Worm (Caenorhabditis elegans) whole organism, L1 larva: ENCODE results near the gene C36B7.4.
A peak's percentile ranks its signal among the peaks of the same experiment; 100 is the strongest.

Experiments used
- C16A3.4 ChIP-seq: fragments of 150-350 bp; optimal IDR thresholded peaks from 2 replicates; lab custom pipeline; 2014; ENCODE audit warnings: missing biosample characterization, missing genetic modification characterization
- F16B12.6 ChIP-seq: fragments of 150-350 bp; optimal IDR thresholded peaks from 2 replicates; lab custom pipeline; 2014; ENCODE audit warnings: missing biosample characterization, missing genetic modification characterization
- aha-1 ChIP-seq: fragments of 150-350 bp; optimal IDR thresholded peaks from 2 replicates; lab custom pipeline; 2014; ENCODE audit warnings: missing biosample characterization, missing genetic modification characterization
- blmp-1 ChIP-seq: fragments of 150-350 bp; optimal IDR thresholded peaks from 2 replicates; lab custom pipeline; 2014; ENCODE audit warnings: missing biosample characterization, missing genetic modification characterization
- ceh-63 ChIP-seq: fragments of 200-800 bp; sonication (Bioruptor generic); optimal IDR thresholded peaks from 2 replicates; lab custom pipeline; 2018; ENCODE audit warnings: mild to moderate bottlenecking, missing genetic modification characterization, missing compliant biosample characterization
- ceh-82 ChIP-seq, 3 experiments: fragments of 150-350 bp in 1 of 3; sonication (generic microtip) in 2 of 3; optimal IDR thresholded peaks; 2 replicates each; lab custom pipeline; 2014 to 2017; ENCODE audit warnings: missing biosample characterization in 3 of 3, missing genetic modification characterization in 3 of 3
- ces-1 ChIP-seq: fragments of 150-350 bp; optimal IDR thresholded peaks from 2 replicates; lab custom pipeline; 2014; ENCODE audit warnings: missing biosample characterization, missing genetic modification reagents, missing genetic modification characterization
- efl-1 ChIP-seq, 4 experiments: fragments of 150-350 bp; optimal IDR thresholded peaks in 3 of 4; peaks in 1 of 4; 1 replicate in 1 of 4; 2 replicates in 3 of 4; lab custom pipeline; 2014; ENCODE audit warnings: missing biosample characterization in 2 of 4, missing genetic modification characterization in 2 of 4, missing genetic modification reagents in 2 of 4
- egl-13 ChIP-seq: sonication (generic microtip); optimal IDR thresholded peaks from 2 replicates; lab custom pipeline; 2016; ENCODE audit warnings: missing genotype, missing genetic modification reagents, missing genetic modification characterization, missing compliant biosample characterization
- elt-2 ChIP-seq: sonication (generic microtip); optimal IDR thresholded peaks from 2 replicates; lab custom pipeline; 2016; ENCODE audit warnings: missing genetic modification characterization, mild to moderate bottlenecking, inconsistent platforms, missing compliant biosample characterization, missing genetic modification reagents
- ets-5 ChIP-seq: fragments of 200-800 bp; sonication (Bioruptor generic); IDR thresholded peaks from 2 replicates; pipeline ENCODE4 v1.3.6; 2022; ENCODE audit warnings: missing genetic modification characterization, missing compliant biosample characterization
- fkh-10 ChIP-seq: sonication (generic microtip); optimal IDR thresholded peaks from 2 replicates; lab custom pipeline; 2017; ENCODE audit warnings: missing biosample characterization, missing genetic modification reagents, missing genetic modification characterization
- fkh-4 ChIP-seq: sonication (generic microtip); optimal IDR thresholded peaks from 2 replicates; lab custom pipeline; 2016; ENCODE audit warnings: missing compliant biosample characterization, missing genetic modification characterization, borderline replicate concordance
- fkh-8 ChIP-seq: sonication (generic microtip); optimal IDR thresholded peaks from 2 replicates; lab custom pipeline; 2016; ENCODE audit warnings: mild to moderate bottlenecking, missing genetic modification characterization, missing compliant biosample characterization
- fos-1 ChIP-seq: fragments of 150-350 bp; optimal IDR thresholded peaks from 2 replicates; lab custom pipeline; 2014; ENCODE audit warnings: missing biosample characterization, missing genetic modification characterization
- hpl-2 ChIP-seq: fragments of 150-350 bp; optimal IDR thresholded peaks from 2 replicates; lab custom pipeline; 2014; ENCODE audit warnings: missing biosample characterization, missing genetic modification reagents, missing genetic modification characterization
- irx-1 ChIP-seq: sonication (generic microtip); optimal IDR thresholded peaks from 2 replicates; lab custom pipeline; 2016; ENCODE audit warnings: missing genetic modification characterization, missing compliant biosample characterization
- isw-1 ChIP-seq: fragments of 200-800 bp; sonication (Bioruptor generic); IDR thresholded peaks from 2 replicates; pipeline ENCODE4 v1.3.6; 2022; ENCODE audit warnings: missing genetic modification characterization, missing compliant biosample characterization
- lin-14 ChIP-seq: fragments of 200-800 bp; sonication (Bioruptor generic); optimal IDR thresholded peaks from 2 replicates; lab custom pipeline; 2018; ENCODE audit warnings: mild to moderate bottlenecking, missing genetic modification characterization, moderate library complexity, missing compliant biosample characterization
- lin-15B ChIP-seq: fragments of 150-350 bp; sonication (generic microtip); optimal IDR thresholded peaks from 3 replicates; lab custom pipeline; 2014; ENCODE audit warnings: missing biosample characterization, missing genetic modification characterization
- lin-35 ChIP-seq, 2 experiments: fragments of 150-350 bp; optimal IDR thresholded peaks; 2 replicates each; lab custom pipeline; 2014; ENCODE audit warnings: missing biosample characterization in 2 of 2, missing genetic modification characterization in 2 of 2, missing genetic modification reagents in 2 of 2
- lir-3 ChIP-seq: sonication (generic microtip); optimal IDR thresholded peaks from 2 replicates; lab custom pipeline; 2016; ENCODE audit warnings: mild to moderate bottlenecking, missing genetic modification characterization, moderate library complexity, missing compliant biosample characterization; ENCODE audit not compliant: poor library complexity
- lsy-2 ChIP-seq, 2 experiments: fragments of 150-350 bp; optimal IDR thresholded peaks; 2 replicates each; lab custom pipeline; 2014; ENCODE audit warnings: missing biosample characterization in 2 of 2, missing genetic modification characterization in 2 of 2
- mab-9 ChIP-seq: fragments of 200-800 bp; sonication (Bioruptor generic); IDR thresholded peaks from 2 replicates; pipeline ENCODE4 v1.3.6; 2022; ENCODE audit warnings: missing genetic modification reagents, missing genetic modification characterization, missing compliant biosample characterization
- mdl-1 ChIP-seq, 2 experiments: fragments of 150-350 bp; optimal IDR thresholded peaks; 2 replicates each; lab custom pipeline; 2014 to 2017; ENCODE audit warnings: missing biosample characterization in 2 of 2, missing genetic modification characterization in 2 of 2, inconsistent platforms in 1 of 2
- mef-2 ChIP-seq: fragments of 150-350 bp; optimal IDR thresholded peaks from 2 replicates; lab custom pipeline; 2014; ENCODE audit warnings: missing biosample characterization, missing genetic modification characterization
- mep-1 ChIP-seq: fragments of 150-350 bp; optimal IDR thresholded peaks from 2 replicates; lab custom pipeline; 2014; ENCODE audit warnings: missing biosample characterization, missing genetic modification characterization
- nhr-11 ChIP-seq: fragments of 150-350 bp; optimal IDR thresholded peaks from 2 replicates; lab custom pipeline; 2014; ENCODE audit warnings: missing biosample characterization, missing genetic modification characterization
- nhr-19 ChIP-seq: fragments of 200-800 bp; sonication (Bioruptor generic); conservative IDR thresholded peaks from 2 replicates; pipeline ENCODE4 v1.3.6; 2022; ENCODE audit warnings: missing genetic modification characterization, missing compliant biosample characterization
- nhr-28 ChIP-seq: fragments of 150-350 bp; optimal IDR thresholded peaks from 2 replicates; lab custom pipeline; 2014; ENCODE audit warnings: missing biosample characterization, missing genetic modification characterization
- nhr-47 ChIP-seq: sonication (generic microtip); optimal IDR thresholded peaks from 2 replicates; lab custom pipeline; 2016; ENCODE audit warnings: mild to moderate bottlenecking, missing genetic modification characterization, moderate library complexity, missing compliant biosample characterization
- nhr-71 ChIP-seq: sonication (generic microtip); optimal IDR thresholded peaks from 2 replicates; lab custom pipeline; 2016; ENCODE audit warnings: mild to moderate bottlenecking, missing genetic modification characterization, moderate library complexity, missing compliant biosample characterization
- nhr-76 ChIP-seq: sonication (generic microtip); optimal IDR thresholded peaks from 2 replicates; lab custom pipeline; 2017; ENCODE audit warnings: missing biosample characterization, missing genetic modification characterization
- nhr-85 ChIP-seq: sonication (generic microtip); peaks from one replicate; lab custom pipeline; 2016; ENCODE audit warnings: missing genetic modification characterization, inconsistent platforms, missing compliant biosample characterization
- pax-3 ChIP-seq: fragments of 200-800 bp; sonication (Bioruptor generic); optimal IDR thresholded peaks from 2 replicates; lab custom pipeline; 2018; ENCODE audit warnings: mild to moderate bottlenecking, missing genetic modification characterization, moderate library complexity, missing compliant biosample characterization
- pqm-1 ChIP-seq: sonication (generic microtip); optimal IDR thresholded peaks from 3 replicates; lab custom pipeline; 2017; ENCODE audit warnings: missing biosample characterization, missing genetic modification characterization
- rnt-1 ChIP-seq: sonication (generic microtip); optimal IDR thresholded peaks from 2 replicates; lab custom pipeline; 2016; ENCODE audit warnings: mild to moderate bottlenecking, missing genetic modification characterization, moderate library complexity, missing compliant biosample characterization
- snpc-4 ChIP-seq: fragments of 150-350 bp; optimal IDR thresholded peaks from 2 replicates; lab custom pipeline; 2014; ENCODE audit warnings: missing biosample characterization, missing genetic modification characterization
- snu-23 ChIP-seq: sonication (generic microtip); optimal IDR thresholded peaks from 2 replicates; lab custom pipeline; 2016; ENCODE audit warnings: missing genetic modification characterization, missing compliant biosample characterization
- sptf-1 ChIP-seq: fragments of 150-350 bp; optimal IDR thresholded peaks from 2 replicates; lab custom pipeline; 2014; ENCODE audit warnings: missing biosample characterization, missing genetic modification characterization
- swsn-7 ChIP-seq: sonication (generic microtip); optimal IDR thresholded peaks from 2 replicates; lab custom pipeline; 2016; ENCODE audit warnings: missing genetic modification characterization, missing compliant biosample characterization
- tlp-1 ChIP-seq: fragments of 150-350 bp; optimal IDR thresholded peaks from 2 replicates; lab custom pipeline; 2014; ENCODE audit warnings: missing biosample characterization, missing genetic modification characterization
- unc-30 ChIP-seq: sonication (generic microtip); optimal IDR thresholded peaks from 2 replicates; lab custom pipeline; 2017; ENCODE audit warnings: missing biosample characterization, missing genetic modification characterization
- unc-86 ChIP-seq: sonication (generic microtip); optimal IDR thresholded peaks from 2 replicates; lab custom pipeline; 2016; ENCODE audit warnings: missing genetic modification characterization, missing compliant biosample characterization
- vab-15 ChIP-seq: sonication (generic microtip); optimal IDR thresholded peaks from 2 replicates; lab custom pipeline; 2017; ENCODE audit warnings: missing genotype, mild to moderate bottlenecking, missing genetic modification characterization, missing compliant biosample characterization
- zag-1 ChIP-seq: fragments of 150-350 bp; optimal IDR thresholded peaks from 2 replicates; lab custom pipeline; 2014; ENCODE audit warnings: missing biosample characterization, missing genetic modification characterization
- ztf-4 ChIP-seq: fragments of 150-350 bp; optimal IDR thresholded peaks from 2 replicates; lab custom pipeline; 2014; ENCODE audit warnings: missing biosample characterization, missing genetic modification characterization

C36B7.4 gene

ce11 chrX:7085912-7086311 is at the start of gene C36B7.4:
Gene C36B7.4 (minus strand): TSS chrX:7086012.
- TF ChIP-seq fkh-4 (tag; lab: Kevin White, UChicago) (no peak), nhr-76 (tag; lab: Kevin White, UChicago) (no peak), zag-1 (tag; lab: Kevin White, UChicago) (no peak), lir-3 (tag; lab: Kevin White, UChicago) (no peak), mef-2 (no peak), lsy-2 (tag; optimal IDR thresholded peaks at IDR 0.05; lab: Kevin White, UChicago) (no peak), ets-5 (GFP tag; lab: Robert Waterston, UW) (no peak), F16B12.6 (tag; lab: Kevin White, UChicago) (no peak), tlp-1 (no peak), aha-1 (tag; lab: Kevin White, UChicago) (no peak), mep-1 (tag; lab: Kevin White, UChicago) (no peak), ceh-82 (tag; optimal IDR thresholded peaks at IDR 0.05; lab: Kevin White, UChicago) (no peak), isw-1 (GFP tag; lab: Robert Waterston, UW) (no peak), lin-15B (tag; lab: Kevin White, UChicago) (no peak), mab-9 (no peak), elt-2 (tag; lab: Kevin White, UChicago) (no peak), ceh-63 (GFP tag; lab: Kevin White, UChicago) (no peak), fkh-10 (GFP tag; lab: Kevin White, UChicago) (no peak)

ce11 chrX:7131206-7131605 is 45.4 kb upstream of the C36B7.4 start:
- no peak for TF ChIP-seq lir-3 (tag; lab: Kevin White, UChicago)
- no peak for TF ChIP-seq nhr-11 (tag; lab: Kevin White, UChicago)
- no peak for TF ChIP-seq tlp-1
- no peak for TF ChIP-seq lin-15B (tag; lab: Kevin White, UChicago)
- TF ChIP-seq pqm-1 (tag; lab: Kevin White, UChicago): no peak
- no peak for TF ChIP-seq isw-1 (GFP tag; lab: Robert Waterston, UW)
- no peak for TF ChIP-seq ztf-4 (tag; lab: Kevin White, UChicago)
- no peak for TF ChIP-seq unc-86 (tag; lab: Kevin White, UChicago)
- no peak for TF ChIP-seq snpc-4 (tag; lab: Kevin White, UChicago)
- TF ChIP-seq ces-1: no peak
- no peak for TF ChIP-seq sptf-1 (tag; lab: Kevin White, UChicago)
- TF ChIP-seq lsy-2 (tag; optimal IDR thresholded peaks at IDR 0.05; lab: Kevin White, UChicago): no peak
- no peak for TF ChIP-seq fos-1 (tag; lab: Kevin White, UChicago)
- no peak for TF ChIP-seq efl-1 (optimal IDR thresholded peaks at IDR 0.05; lab: Kevin White, UChicago)
- no peak for TF ChIP-seq efl-1 (GFP tag; optimal IDR thresholded peaks at IDR 0.05 in 1 of 2; lab: Kevin White, UChicago)
- TF ChIP-seq fkh-8 (tag; lab: Kevin White, UChicago): no peak
- TF ChIP-seq nhr-76 (tag; lab: Kevin White, UChicago): no peak
- no peak for TF ChIP-seq F16B12.6 (tag; lab: Kevin White, UChicago)
- TF ChIP-seq mep-1 (tag; lab: Kevin White, UChicago): no peak
- TF ChIP-seq, all 84 proteins: peak for 0

ce11 chrX:7129460-7129859 is 43.6 kb upstream of the C36B7.4 start:
- TF ChIP-seq C16A3.4 (tag; lab: Kevin White, UChicago) (no peak), sptf-1 (tag; lab: Kevin White, UChicago) (no peak), rnt-1 (tag; lab: Kevin White, UChicago) (no peak), pax-3 (no peak), efl-1 (optimal IDR thresholded peaks at IDR 0.05; lab: Kevin White, UChicago) (no peak), efl-1 (GFP tag; optimal IDR thresholded peaks at IDR 0.05 in 1 of 2; lab: Kevin White, UChicago) (peak in 1 of 2 experiments; percentile 49), snu-23 (peak; percentile 11), nhr-85 (tag; lab: Kevin White, UChicago) (no peak), irx-1 (tag; lab: Kevin White, UChicago) (no peak), lin-35 (GFP tag; optimal IDR thresholded peaks at IDR 0.05; lab: Kevin White, UChicago) (peak in 1 of 2 experiments; percentile 24), nhr-19 (GFP tag; lab: Robert Waterston, UW) (no peak), elt-2 (tag; lab: Kevin White, UChicago) (no peak), lin-14 (GFP tag; lab: Kevin White, UChicago) (peak; percentile 85), blmp-1 (tag; lab: Kevin White, UChicago) (peak; percentile 86), egl-13 (tag; lab: Kevin White, UChicago) (no peak), unc-86 (tag; lab: Kevin White, UChicago) (no peak), hpl-2 (GFP tag; lab: Kevin White, UChicago) (no peak), mep-1 (tag; lab: Kevin White, UChicago) (peak; percentile 17), nhr-47 (tag; lab: Kevin White, UChicago) (no peak), tlp-1 (no peak), lsy-2 (tag; optimal IDR thresholded peaks at IDR 0.05; lab: Kevin White, UChicago) (peak in 1 of 2 experiments; percentile 5), mdl-1 (tag; optimal IDR thresholded peaks at IDR 0.05; lab: Kevin White, UChicago) (peak in 1 of 2 experiments; percentile 77), aha-1 (tag; lab: Kevin White, UChicago) (no peak), vab-15 (tag; lab: Kevin White, UChicago) (no peak), swsn-7 (tag; lab: Kevin White, UChicago) (no peak), nhr-28 (tag; lab: Kevin White, UChicago) (no peak), nhr-71 (peak; percentile 11), unc-30 (tag; lab: Kevin White, UChicago) (no peak), nhr-76 (tag; lab: Kevin White, UChicago) (no peak)
